Worm (Caenorhabditis elegans) whole organism, young adult: Measurements from ENCODE around the gene F34H10.4.
A peak's percentile ranks its signal among the peaks of the same experiment; 100 is the strongest.

Experiments used
- B0261.1 ChIP-seq: sonication (generic microtip); optimal IDR thresholded peaks from 2 replicates; lab custom pipeline; 2016; ENCODE audit warnings: mild to moderate bottlenecking, missing genetic modification characterization, moderate library complexity, missing compliant biosample characterization
- D2030.7 ChIP-seq: fragments of 200-800 bp; sonication (Bioruptor generic); IDR thresholded peaks from 2 replicates; pipeline ENCODE4 v1.3.6; 2022; ENCODE audit warnings: missing genetic modification reagents, missing genetic modification characterization, missing compliant biosample characterization
- F10E7.11 ChIP-seq: sonication (generic microtip); optimal IDR thresholded peaks from 2 replicates; lab custom pipeline; 2017; ENCODE audit warnings: mild to moderate bottlenecking, missing genetic modification characterization, moderate library complexity, missing compliant biosample characterization
- F33H1.4 ChIP-seq: fragments of 200-800 bp; sonication (Bioruptor generic); IDR thresholded peaks from 2 replicates; pipeline ENCODE4 v1.3.6; 2022; ENCODE audit warnings: missing genetic modification reagents, missing genetic modification characterization, missing compliant biosample characterization
- F39B2.1 ChIP-seq: fragments of 200-800 bp; sonication (Bioruptor generic); IDR thresholded peaks from 2 replicates; pipeline ENCODE4 v1.3.6; 2022; ENCODE audit warnings: missing genetic modification reagents, missing genetic modification characterization, missing compliant biosample characterization
- Y53G8AR.9 ChIP-seq: fragments of 200-800 bp; sonication (Bioruptor generic); conservative IDR thresholded peaks from 2 replicates; pipeline ENCODE4 v1.3.6; 2022; ENCODE audit warnings: missing genetic modification reagents, missing genetic modification characterization, missing compliant biosample characterization
- Y67H2A.10 ChIP-seq: fragments of 200-800 bp; sonication (Bioruptor generic); conservative IDR thresholded peaks from 2 replicates; pipeline ENCODE4 v1.3.6; 2022; ENCODE audit warnings: missing genetic modification reagents, missing genetic modification characterization, missing compliant biosample characterization
- Y79H2A.3 ChIP-seq: fragments of 200-800 bp; sonication (Bioruptor generic); conservative IDR thresholded peaks from 2 replicates; pipeline ENCODE4 v1.3.6; 2022; ENCODE audit warnings: missing genetic modification reagents, missing genetic modification characterization, missing compliant biosample characterization
- attf-5 ChIP-seq: fragments of 200-800 bp; sonication (Bioruptor generic); optimal IDR thresholded peaks from 2 replicates; lab custom pipeline; 2018; ENCODE audit warnings: mild to moderate bottlenecking, missing genetic modification characterization, missing compliant biosample characterization
- bed-1 ChIP-seq: fragments of 200-800 bp; sonication (Bioruptor generic); IDR thresholded peaks from 2 replicates; pipeline ENCODE4 v1.3.6; 2022; ENCODE audit warnings: missing genetic modification reagents, missing genetic modification characterization, missing compliant biosample characterization
- ccch-3 ChIP-seq: fragments of 200-800 bp; sonication (Bioruptor generic); optimal IDR thresholded peaks from 2 replicates; lab custom pipeline; 2018; ENCODE audit warnings: mild to moderate bottlenecking, missing genetic modification characterization, missing compliant biosample characterization
- cebp-1 ChIP-seq, 2 experiments: fragments of 200-800 bp in 1 of 2; sonication (Bioruptor generic) in 1 of 2; sonication (generic microtip) in 1 of 2; IDR thresholded peaks in 1 of 2; optimal IDR thresholded peaks in 1 of 2; 2 replicates each; pipeline versions ENCODE4 v1.3.6 to Lab custom; 2017 to 2022; ENCODE audit warnings: missing compliant biosample characterization in 2 of 2, missing genetic modification characterization in 2 of 2, mild to moderate bottlenecking in 1 of 2, missing genetic modification reagents in 1 of 2, moderate library complexity in 1 of 2
- cebp-2 ChIP-seq: fragments of 200-800 bp; sonication (Bioruptor generic); IDR thresholded peaks from 2 replicates; pipeline ENCODE4 v1.3.6; 2022; ENCODE audit warnings: missing genetic modification characterization, missing compliant biosample characterization
- ceh-100 ChIP-seq: fragments of 200-800 bp; sonication (Bioruptor generic); IDR thresholded peaks from 2 replicates; pipeline ENCODE4 v1.3.6; 2022; ENCODE audit warnings: missing genetic modification reagents, missing genetic modification characterization, missing compliant biosample characterization
- ceh-40 ChIP-seq: fragments of 200-800 bp; sonication (Bioruptor generic); IDR thresholded peaks from 2 replicates; pipeline ENCODE4 v1.3.6; 2022; ENCODE audit warnings: missing genetic modification characterization, missing compliant biosample characterization
- dox-1 ChIP-seq: fragments of 200-800 bp; sonication (Bioruptor generic); IDR thresholded peaks from 2 replicates; pipeline ENCODE4 v1.3.6; 2022; ENCODE audit warnings: missing genetic modification reagents, missing genetic modification characterization, missing compliant biosample characterization
- dpff-1 ChIP-seq: sonication (generic microtip); optimal IDR thresholded peaks from 2 replicates; lab custom pipeline; 2017; ENCODE audit warnings: mild to moderate bottlenecking, missing genetic modification characterization, missing compliant biosample characterization
- gei-17 ChIP-seq: fragments of 200-800 bp; sonication (Bioruptor generic); optimal IDR thresholded peaks from 2 replicates; lab custom pipeline; 2018; ENCODE audit warnings: mild to moderate bottlenecking, missing genetic modification characterization, missing compliant biosample characterization
- hlh-12 ChIP-seq: sonication (generic microtip); optimal IDR thresholded peaks from 2 replicates; lab custom pipeline; 2016; ENCODE audit warnings: missing genetic modification characterization, missing compliant biosample characterization
- hlh-26 ChIP-seq: fragments of 200-800 bp; sonication (Bioruptor generic); conservative IDR thresholded peaks from 2 replicates; pipeline ENCODE4 v1.3.6; 2022; ENCODE audit warnings: missing genetic modification reagents, missing genetic modification characterization, missing compliant biosample characterization
- hmg-1.2 ChIP-seq: fragments of 200-800 bp; sonication (Bioruptor generic); IDR thresholded peaks from 2 replicates; pipeline ENCODE4 v1.3.6; 2022; ENCODE audit warnings: missing genetic modification reagents, missing genetic modification characterization, missing compliant biosample characterization
- let-526 ChIP-seq: fragments of 200-800 bp; sonication (Bioruptor generic); IDR thresholded peaks from 2 replicates; pipeline ENCODE4 v1.3.6; 2022; ENCODE audit warnings: missing genetic modification reagents, missing genetic modification characterization, missing compliant biosample characterization
- lin-26 ChIP-seq: fragments of 200-800 bp; sonication (Bioruptor generic); IDR thresholded peaks from 2 replicates; pipeline ENCODE4 v1.3.6; 2022; ENCODE audit warnings: missing genetic modification reagents, missing genetic modification characterization, missing compliant biosample characterization
- lin-35 ChIP-seq, 3 experiments: fragments of 150-350 bp in 2 of 3; sonication (generic microtip) in 1 of 3; optimal IDR thresholded peaks; 2 replicates each; lab custom pipeline; 2014 to 2018; ENCODE audit warnings: missing biosample characterization in 3 of 3, missing genetic modification characterization in 3 of 3, missing genetic modification reagents in 3 of 3
- lsy-27 ChIP-seq: sonication (generic microtip); optimal IDR thresholded peaks from 2 replicates; lab custom pipeline; 2017; ENCODE audit warnings: missing genetic modification characterization, mild to moderate bottlenecking, missing compliant biosample characterization, antibody characterized with exemption, missing genotype, borderline replicate concordance; ENCODE audit not compliant: insufficient read depth
- madf-10 ChIP-seq: sonication (generic microtip); optimal IDR thresholded peaks from 2 replicates; lab custom pipeline; 2016; ENCODE audit warnings: mild to moderate bottlenecking, missing genetic modification characterization, missing compliant biosample characterization
- madf-3 ChIP-seq: fragments of 200-800 bp; sonication (Bioruptor generic); IDR thresholded peaks from 2 replicates; pipeline ENCODE4 v1.3.6; 2022; ENCODE audit warnings: missing genetic modification reagents, missing genetic modification characterization, missing compliant biosample characterization
- madf-6 ChIP-seq: fragments of 200-800 bp; sonication (Bioruptor generic); IDR thresholded peaks from 2 replicates; pipeline ENCODE4 v1.3.6; 2022; ENCODE audit warnings: missing genetic modification reagents, missing genetic modification characterization, missing compliant biosample characterization
- madf-8 ChIP-seq: fragments of 200-800 bp; sonication (Bioruptor generic); conservative IDR thresholded peaks from 2 replicates; pipeline ENCODE4 v1.3.6; 2022; ENCODE audit warnings: missing genetic modification reagents, missing genetic modification characterization, missing compliant biosample characterization
- mcd-1 ChIP-seq: fragments of 200-800 bp; sonication (Bioruptor generic); IDR thresholded peaks from 2 replicates; pipeline ENCODE4 v1.3.6; 2022; ENCODE audit warnings: missing genetic modification reagents, missing genetic modification characterization, missing compliant biosample characterization
- mxl-1 ChIP-seq: sonication (generic microtip); optimal IDR thresholded peaks from 2 replicates; lab custom pipeline; 2016; ENCODE audit warnings: missing genetic modification characterization, missing compliant biosample characterization
- nfya-1 ChIP-seq: sonication (generic microtip); optimal IDR thresholded peaks from 2 replicates; lab custom pipeline; 2017; ENCODE audit warnings: antibody characterized with exemption, missing compliant biosample characterization, missing genetic modification characterization, borderline replicate concordance; ENCODE audit not compliant: insufficient read depth
- nfyb-1 ChIP-seq: fragments of 200-800 bp; sonication (Bioruptor generic); IDR thresholded peaks from 2 replicates; pipeline ENCODE4 v1.3.6; 2022; ENCODE audit warnings: missing genetic modification reagents, missing genetic modification characterization, missing compliant biosample characterization
- nhr-80 ChIP-seq: sonication (generic microtip); optimal IDR thresholded peaks from 2 replicates; lab custom pipeline; 2016; ENCODE audit warnings: missing genetic modification characterization, missing compliant biosample characterization
- pbrm-1 ChIP-seq: fragments of 200-800 bp; sonication (Bioruptor generic); IDR thresholded peaks from 2 replicates; pipeline ENCODE4 v1.3.6; 2022; ENCODE audit warnings: missing genetic modification reagents, missing genetic modification characterization, missing compliant biosample characterization
- pha-4 ChIP-seq: fragments of 150-350 bp; sonication (generic microtip); optimal IDR thresholded peaks from 2 replicates; lab custom pipeline; 2014; ENCODE audit warnings: missing biosample characterization, missing genetic modification reagents, missing genetic modification characterization
- rec-8 ChIP-seq, 2 experiments: sonication (generic microtip); optimal IDR thresholded peaks; 2 replicates each; lab custom pipeline; 2016; ENCODE audit warnings: mild to moderate bottlenecking in 2 of 2, missing genetic modification characterization in 2 of 2, missing genetic modification reagents in 2 of 2, missing genotype in 2 of 2, missing biosample characterization in 1 of 2, missing compliant biosample characterization in 1 of 2, moderate library complexity in 1 of 2
- rpc-1 ChIP-seq, 2 experiments: fragments of 150-350 bp in 1 of 2; sonication (generic microtip) in 1 of 2; optimal IDR thresholded peaks; 2 replicates each; lab custom pipeline; 2014 to 2018; ENCODE audit warnings: missing biosample characterization in 1 of 2, missing genetic modification characterization in 1 of 2, missing genetic modification reagents in 1 of 2, missing genotype in 1 of 2
- sdz-38 ChIP-seq: sonication (generic microtip); optimal IDR thresholded peaks from 2 replicates; lab custom pipeline; 2016; ENCODE audit warnings: missing genotype, missing genetic modification characterization, missing compliant biosample characterization
- sea-2 ChIP-seq: fragments of 200-800 bp; sonication (Bioruptor generic); IDR thresholded peaks from 2 replicates; pipeline ENCODE4 v1.3.6; 2022; ENCODE audit warnings: missing genetic modification characterization, missing compliant biosample characterization
- snpc-1.3 ChIP-seq: sonication (generic microtip); optimal IDR thresholded peaks from 2 replicates; lab custom pipeline; 2017; ENCODE audit warnings: missing genetic modification characterization, mild to moderate bottlenecking, missing compliant biosample characterization, antibody characterized with exemption, moderate library complexity, missing genotype, missing genetic modification reagents; ENCODE audit not compliant: insufficient read depth
- snpc-4 ChIP-seq, 5 experiments: fragments of 150-350 bp in 1 of 5; sonication (generic microtip) in 4 of 5; optimal IDR thresholded peaks; 2 replicates each; lab custom pipeline; 2014 to 2018; ENCODE audit warnings: missing genetic modification characterization in 5 of 5, missing biosample characterization in 3 of 5, antibody characterized with exemption in 2 of 5, mild to moderate bottlenecking in 2 of 5, missing compliant biosample characterization in 2 of 5, missing genotype in 2 of 5, moderate library complexity in 2 of 5, missing genetic modification reagents in 1 of 5
- xnd-1 ChIP-seq: sonication (generic microtip); optimal IDR thresholded peaks from 2 replicates; lab custom pipeline; 2016; ENCODE audit warnings: missing genotype, missing genetic modification reagents, missing genetic modification characterization, missing compliant biosample characterization
- zim-3 ChIP-seq: sonication (generic microtip); optimal IDR thresholded peaks from 2 replicates; lab custom pipeline; 2017; ENCODE audit warnings: mild to moderate bottlenecking, missing genetic modification characterization, moderate library complexity, missing compliant biosample characterization
- ztf-22 ChIP-seq: fragments of 200-800 bp; sonication (Bioruptor generic); optimal IDR thresholded peaks from 2 replicates; lab custom pipeline; 2018; ENCODE audit warnings: mild to moderate bottlenecking, missing genetic modification characterization, moderate library complexity, missing compliant biosample characterization
- ztf-6 ChIP-seq: fragments of 200-800 bp; sonication (Bioruptor generic); IDR thresholded peaks from 2 replicates; pipeline ENCODE4 v1.3.6; 2022; ENCODE audit warnings: missing genetic modification reagents, missing genetic modification characterization, missing compliant biosample characterization

Gene F34H10.4

ce11 chrX:9637700-9638099 lies 10.6 kb upstream of the F34H10.4 start (continued):
- TF ChIP-seq rpc-1 (optimal IDR thresholded peaks at IDR 0.05; lab: Kevin White, UChicago), result peak; percentile 92
- TF ChIP-seq rpc-1 (tag; optimal IDR thresholded peaks at IDR 0.05; lab: Kevin White, UChicago), result peak; percentile 99
- TF ChIP-seq nhr-80 (tag; lab: Kevin White, UChicago), result no peak
- peak; percentile 61 for TF ChIP-seq ceh-100
- no peak for TF ChIP-seq F39B2.1 (GFP tag; lab: Robert Waterston, UW)
- TF ChIP-seq D2030.7 (GFP tag; lab: Robert Waterston, UW), result no peak; the same call in none of the 2 replicates
- peak; percentile 77 for TF ChIP-seq snpc-4 (GFP tag; optimal IDR thresholded peaks at IDR 0.05; lab: Kevin White, UChicago)
- TF ChIP-seq snpc-4 (tag; optimal IDR thresholded peaks at IDR 0.05; lab: Kevin White, UChicago), result peak in 2 of 4 experiments; percentile 41 to 74
- peak; percentile 55 for TF ChIP-seq madf-10 (tag; lab: Kevin White, UChicago)
- TF ChIP-seq hmg-1.2 (GFP tag; lab: Robert Waterston, UW), result peak; percentile 73
- peak; percentile 41 for TF ChIP-seq dpff-1 (tag; lab: Kevin White, UChicago)
- no peak for TF ChIP-seq madf-8 (GFP tag; lab: Robert Waterston, UW)
- no peak for TF ChIP-seq lsy-27 (tag; lab: Kevin White, UChicago)
- TF ChIP-seq attf-5 (GFP tag; lab: Kevin White, UChicago), result peak; percentile 22
- TF ChIP-seq rec-8 (tag; optimal IDR thresholded peaks at IDR 0.05; lab: Kevin White, UChicago), result peak; percentile 45 to 90
- TF ChIP-seq Y79H2A.3 (GFP tag; lab: Robert Waterston, UW), result 0 out of 2 replicates have a peak, but pooled peaks have one; percentile 28
- TF ChIP-seq zim-3 (tag; lab: Kevin White, UChicago), result peak; percentile 69
- TF ChIP-seq gei-17 (GFP tag; lab: Kevin White, UChicago), result peak; percentile 14
- no peak for TF ChIP-seq F33H1.4
- peak; percentile 77 for TF ChIP-seq pbrm-1 (GFP tag; lab: Robert Waterston, UW)
- peak; percentile 40; the same call in 1 of the 2 replicates for TF ChIP-seq mcd-1
- TF ChIP-seq cebp-2 (GFP tag; lab: Robert Waterston, UW), result 0 out of 2 replicates have a peak, but pooled peaks have one; percentile 82
- peak; percentile 18 for TF ChIP-seq F10E7.11 (tag; lab: Kevin White, UChicago)
- peak; percentile 11 for TF ChIP-seq ccch-3
- peak; percentile 86 for TF ChIP-seq snpc-1.3 (tag; lab: Kevin White, UChicago)
- TF ChIP-seq hlh-12 (tag; lab: Kevin White, UChicago), result peak; percentile 72
- no peak for TF ChIP-seq sdz-38
- TF ChIP-seq pha-4 (tag; lab: Kevin White, UChicago), result no peak
- TF ChIP-seq Y53G8AR.9, result peak; percentile 71; the same call in 1 of the 2 replicates
- TF ChIP-seq mxl-1 (tag; lab: Kevin White, UChicago), result peak; percentile 84
- TF ChIP-seq ztf-22 (GFP tag; lab: Kevin White, UChicago), result no peak
- TF ChIP-seq ztf-6 (GFP tag; lab: Robert Waterston, UW), result no peak
- TF ChIP-seq hlh-26 (GFP tag; lab: Robert Waterston, UW), result no peak
- TF ChIP-seq lin-26 (GFP tag; lab: Robert Waterston, UW), result peak; percentile 92
- TF ChIP-seq nfya-1 (tag; lab: Kevin White, UChicago), result no peak
- TF ChIP-seq ceh-40 (GFP tag; lab: Robert Waterston, UW), result peak; percentile 90
- TF ChIP-seq nfyb-1 (GFP tag; lab: Robert Waterston, UW), result peak; percentile 92
- TF ChIP-seq Y67H2A.10, result no peak
- no peak; the same call in 1 of the 2 replicates for TF ChIP-seq madf-6
- TF ChIP-seq B0261.1 (tag; lab: Kevin White, UChicago), result peak; percentile 95
- no peak for TF ChIP-seq sea-2 (GFP tag; lab: Robert Waterston, UW)
- TF ChIP-seq let-526 (GFP tag; lab: Robert Waterston, UW), result no peak
- TF ChIP-seq cebp-1 (GFP tag; IDR thresholded peaks at IDR 0.05; lab: Robert Waterston, UW), result no peak
- peak; percentile 59 for TF ChIP-seq cebp-1 (tag; optimal IDR thresholded peaks at IDR 0.05; lab: Kevin White, UChicago)
- TF ChIP-seq xnd-1 (tag; lab: Kevin White, UChicago), result no peak
- no peak; the same call in 1 of the 2 replicates for TF ChIP-seq dox-1 (GFP tag; lab: Robert Waterston, UW)
- peak in 1 of 3 experiments; percentile 68 for TF ChIP-seq lin-35 (GFP tag; optimal IDR thresholded peaks at IDR 0.05; lab: Kevin White, UChicago)
- peak; percentile 73; the same call in 1 of the 2 replicates for TF ChIP-seq madf-3 (GFP tag; lab: Robert Waterston, UW)
- peak; percentile 85; the same call in 1 of the 2 replicates for TF ChIP-seq bed-1
